Worm (Caenorhabditis elegans) whole organism, late embryonic: ENCODE results near the gene cebp-1.
A peak's percentile ranks its signal among the peaks of the same experiment; 100 is the strongest.

ENCODE experiments used
- F13H6.1 ChIP-seq: sonication (generic microtip); optimal IDR thresholded peaks from 2 replicates; lab custom pipeline; 2016; ENCODE audit warnings: missing genetic modification characterization, missing compliant biosample characterization
- K09A11.1 ChIP-seq: sonication (generic microtip); optimal IDR thresholded peaks from 2 replicates; lab custom pipeline; 2017; ENCODE audit warnings: antibody characterized with exemption, mild to moderate bottlenecking, missing genetic modification characterization, missing compliant biosample characterization; ENCODE audit not compliant: insufficient read depth
- Y22D7AL.16 ChIP-seq: sonication (generic microtip); optimal IDR thresholded peaks from 2 replicates; lab custom pipeline; 2016; ENCODE audit warnings: missing genetic modification characterization, missing compliant biosample characterization
- ahr-1 ChIP-seq: sonication (generic microtip); optimal IDR thresholded peaks from 2 replicates; lab custom pipeline; 2016; ENCODE audit warnings: missing genetic modification characterization, missing compliant biosample characterization
- ama-1 ChIP-seq: fragments of 150-350 bp; optimal IDR thresholded peaks from 2 replicates; lab custom pipeline; 2014
- ceh-19 ChIP-seq: fragments of 200-800 bp; sonication (Bioruptor generic); optimal IDR thresholded peaks from 2 replicates; lab custom pipeline; 2018; ENCODE audit warnings: mild to moderate bottlenecking, missing genetic modification characterization, missing compliant biosample characterization
- ceh-2 ChIP-seq: sonication (generic microtip); optimal IDR thresholded peaks from 2 replicates; lab custom pipeline; 2016; ENCODE audit warnings: missing genotype, missing genetic modification characterization, missing compliant biosample characterization
- ceh-22 ChIP-seq: sonication (generic microtip); optimal IDR thresholded peaks from 2 replicates; lab custom pipeline; 2017; ENCODE audit warnings: missing biosample characterization, missing genetic modification characterization
- ceh-24 ChIP-seq: sonication (generic microtip); optimal IDR thresholded peaks from 2 replicates; lab custom pipeline; 2016; ENCODE audit warnings: mild to moderate bottlenecking, missing genetic modification characterization, missing compliant biosample characterization
- ceh-45 ChIP-seq: fragments of 200-800 bp; sonication (Bioruptor generic); IDR thresholded peaks from 2 replicates; pipeline ENCODE4 v1.3.6; 2022; ENCODE audit warnings: missing genetic modification reagents, missing genetic modification characterization, missing compliant biosample characterization
- ceh-6 ChIP-seq: fragments of 200-800 bp; sonication (Bioruptor generic); optimal IDR thresholded peaks from 2 replicates; lab custom pipeline; 2018; ENCODE audit warnings: mild to moderate bottlenecking, missing genetic modification characterization, missing compliant biosample characterization
- che-1 ChIP-seq: sonication (generic microtip); optimal IDR thresholded peaks from 2 replicates; lab custom pipeline; 2016; ENCODE audit warnings: mild to moderate bottlenecking, missing genetic modification characterization, missing compliant biosample characterization
- dmd-4 ChIP-seq: sonication (generic microtip); optimal IDR thresholded peaks from 2 replicates; lab custom pipeline; 2016; ENCODE audit warnings: borderline replicate concordance, missing genetic modification characterization, missing compliant biosample characterization
- elt-2 ChIP-seq: sonication (generic microtip); optimal IDR thresholded peaks from 2 replicates; lab custom pipeline; 2016; ENCODE audit warnings: missing genetic modification reagents, missing genetic modification characterization, missing compliant biosample characterization
- elt-4 ChIP-seq: sonication (generic microtip); optimal IDR thresholded peaks from 2 replicates; lab custom pipeline; 2016; ENCODE audit warnings: missing genetic modification characterization, missing compliant biosample characterization
- fax-1 ChIP-seq: sonication (generic microtip); optimal IDR thresholded peaks from 2 replicates; lab custom pipeline; 2016; ENCODE audit warnings: missing genotype, missing genetic modification characterization, missing compliant biosample characterization
- hlh-6 ChIP-seq: sonication (generic microtip); optimal IDR thresholded peaks from 2 replicates; lab custom pipeline; 2016; ENCODE audit warnings: missing genotype, missing genetic modification characterization, missing compliant biosample characterization
- hlh-8 ChIP-seq: sonication (generic microtip); optimal IDR thresholded peaks from 2 replicates; lab custom pipeline; 2016; ENCODE audit warnings: missing genotype, missing genetic modification characterization, missing compliant biosample characterization
- lim-6 ChIP-seq: sonication (generic microtip); optimal IDR thresholded peaks from 2 replicates; lab custom pipeline; 2016; ENCODE audit warnings: missing genetic modification characterization, missing compliant biosample characterization
- nfya-1 ChIP-seq: sonication (generic microtip); optimal IDR thresholded peaks from 2 replicates; lab custom pipeline; 2017; ENCODE audit warnings: missing genetic modification characterization, mild to moderate bottlenecking, missing compliant biosample characterization, antibody characterized with exemption, moderate library complexity
- nhr-232 ChIP-seq: sonication (generic microtip); optimal IDR thresholded peaks from 2 replicates; lab custom pipeline; 2016; ENCODE audit warnings: missing genetic modification characterization, missing compliant biosample characterization
- pag-3 ChIP-seq: sonication (generic microtip); optimal IDR thresholded peaks from 2 replicates; lab custom pipeline; 2016; ENCODE audit warnings: missing compliant biosample characterization, missing genetic modification characterization, borderline replicate concordance
- pha-2 ChIP-seq: sonication (generic microtip); optimal IDR thresholded peaks from 2 replicates; lab custom pipeline; 2017; ENCODE audit warnings: mild to moderate bottlenecking, missing genetic modification characterization, missing compliant biosample characterization
- pqm-1 ChIP-seq: sonication (generic microtip); optimal IDR thresholded peaks from 2 replicates; lab custom pipeline; 2016; ENCODE audit warnings: missing genetic modification characterization, missing compliant biosample characterization
- sdc-2 ChIP-seq: sonication (generic microtip); optimal IDR thresholded peaks from 2 replicates; lab custom pipeline; 2016; ENCODE audit warnings: missing genotype, missing genetic modification characterization, missing compliant biosample characterization
- sox-2 ChIP-seq: fragments of 200-800 bp; sonication (Bioruptor generic); IDR thresholded peaks from 2 replicates; pipeline ENCODE4 v1.3.6; 2022; ENCODE audit warnings: missing genetic modification reagents, missing genetic modification characterization, missing compliant biosample characterization
- syd-9 ChIP-seq: sonication (generic microtip); optimal IDR thresholded peaks from 2 replicates; lab custom pipeline; 2016; ENCODE audit warnings: mild to moderate bottlenecking, missing genetic modification characterization, moderate library complexity, missing compliant biosample characterization
- tbx-7 ChIP-seq: sonication (generic microtip); optimal IDR thresholded peaks from 2 replicates; lab custom pipeline; 2016; ENCODE audit warnings: missing genotype, missing genetic modification characterization, missing compliant biosample characterization
- unc-55 ChIP-seq: sonication (generic microtip); optimal IDR thresholded peaks from 2 replicates; lab custom pipeline; 2017; ENCODE audit warnings: missing biosample characterization, missing genetic modification reagents, missing genetic modification characterization
- unc-86 ChIP-seq: sonication (generic microtip); optimal IDR thresholded peaks from 2 replicates; lab custom pipeline; 2016; ENCODE audit warnings: missing genetic modification characterization, missing compliant biosample characterization
- zip-5 ChIP-seq: sonication (generic microtip); optimal IDR thresholded peaks from 2 replicates; lab custom pipeline; 2016; ENCODE audit warnings: missing genetic modification characterization, missing compliant biosample characterization
- ztf-16 ChIP-seq: sonication (generic microtip); optimal IDR thresholded peaks from 2 replicates; lab custom pipeline; 2017; ENCODE audit warnings: missing genetic modification characterization, missing compliant biosample characterization

cebp-1 gene

ce11 chrX:1446593-1447141, 7.0 kb downstream of the cebp-1 start, which contains the start of gene zfp-3 (continued):
- peak; percentile 31 for TF ChIP-seq pha-2
- TF ChIP-seq ztf-16 (tag; lab: Kevin White, UChicago): no peak
- peak; percentile 25 for TF ChIP-seq nhr-232 (tag; lab: Kevin White, UChicago)
- TF ChIP-seq syd-9 (tag; lab: Kevin White, UChicago): peak; percentile 42
- TF ChIP-seq F13H6.1 (tag; lab: Kevin White, UChicago): peak; percentile 82
- no peak for TF ChIP-seq sox-2 (GFP tag; lab: Robert Waterston, UW)
- no peak for TF ChIP-seq K09A11.1 (tag; lab: Kevin White, UChicago)

ce11 chrX:1445696-1446095, 8.0 kb downstream of the cebp-1 start:
- TF ChIP-seq ama-1: peak; percentile 2
- TF ChIP-seq ceh-24 (tag; lab: Kevin White, UChicago): no peak

ce11 chrX:1443556-1444243, 10.0 kb downstream of the cebp-1 start:
- peak; percentile 3 for TF ChIP-seq Y22D7AL.16
- no peak for TF ChIP-seq pha-2

- TF ChIP-seq dmd-4 (no peak), elt-4 (tag; lab: Kevin White, UChicago) (peak; percentile 41), ama-1 (no peak), lim-6 (no peak), ahr-1 (tag; lab: Kevin White, UChicago) (no peak)
Observed at ce11 chrX:1441602-1442183, 12.0 kb downstream of the cebp-1 start.

ce11 chrX:1440161-1440560, 13.5 kb downstream of the cebp-1 start, which contains the start of gene sedl-1:
sedl-1 (minus strand) TSS chrX:1440261.
- TF ChIP-seq fax-1 (tag; lab: Kevin White, UChicago) (no peak), unc-86 (no peak), zip-5 (tag; lab: Kevin White, UChicago) (no peak), ama-1 (no peak), hlh-8 (no peak), sdc-2 (tag; lab: Kevin White, UChicago) (no peak), ceh-6 (GFP tag; lab: Kevin White, UChicago) (no peak), ceh-2 (tag; lab: Kevin White, UChicago) (no peak), ceh-22 (tag; lab: Kevin White, UChicago) (no peak), lim-6 (no peak), pqm-1 (tag; lab: Kevin White, UChicago) (no peak), unc-55 (GFP tag; lab: Kevin White, UChicago) (no peak), ceh-45 (GFP tag; lab: Robert Waterston, UW) (no peak)

ce11 chrX:1438925-1439324, 14.7 kb downstream of the cebp-1 start:
- TF ChIP-seq hlh-6 (tag; lab: Kevin White, UChicago): no peak
- no peak for TF ChIP-seq pag-3
- peak; percentile 96 for TF ChIP-seq sdc-2 (tag; lab: Kevin White, UChicago)
- TF ChIP-seq ceh-19 (GFP tag; lab: Kevin White, UChicago): no peak
- TF ChIP-seq nfya-1 (tag; lab: Kevin White, UChicago): peak; percentile 5
- TF ChIP-seq elt-2 (tag; lab: Kevin White, UChicago): no peak
- no peak for TF ChIP-seq syd-9 (tag; lab: Kevin White, UChicago)
- no peak for TF ChIP-seq che-1 (tag; lab: Kevin White, UChicago)
- no peak for TF ChIP-seq tbx-7 (tag; lab: Kevin White, UChicago)
